Fruit fly (Drosophila melanogaster): ENCODE data around the gene CG34008.

The CG34008 gene

DNA sequence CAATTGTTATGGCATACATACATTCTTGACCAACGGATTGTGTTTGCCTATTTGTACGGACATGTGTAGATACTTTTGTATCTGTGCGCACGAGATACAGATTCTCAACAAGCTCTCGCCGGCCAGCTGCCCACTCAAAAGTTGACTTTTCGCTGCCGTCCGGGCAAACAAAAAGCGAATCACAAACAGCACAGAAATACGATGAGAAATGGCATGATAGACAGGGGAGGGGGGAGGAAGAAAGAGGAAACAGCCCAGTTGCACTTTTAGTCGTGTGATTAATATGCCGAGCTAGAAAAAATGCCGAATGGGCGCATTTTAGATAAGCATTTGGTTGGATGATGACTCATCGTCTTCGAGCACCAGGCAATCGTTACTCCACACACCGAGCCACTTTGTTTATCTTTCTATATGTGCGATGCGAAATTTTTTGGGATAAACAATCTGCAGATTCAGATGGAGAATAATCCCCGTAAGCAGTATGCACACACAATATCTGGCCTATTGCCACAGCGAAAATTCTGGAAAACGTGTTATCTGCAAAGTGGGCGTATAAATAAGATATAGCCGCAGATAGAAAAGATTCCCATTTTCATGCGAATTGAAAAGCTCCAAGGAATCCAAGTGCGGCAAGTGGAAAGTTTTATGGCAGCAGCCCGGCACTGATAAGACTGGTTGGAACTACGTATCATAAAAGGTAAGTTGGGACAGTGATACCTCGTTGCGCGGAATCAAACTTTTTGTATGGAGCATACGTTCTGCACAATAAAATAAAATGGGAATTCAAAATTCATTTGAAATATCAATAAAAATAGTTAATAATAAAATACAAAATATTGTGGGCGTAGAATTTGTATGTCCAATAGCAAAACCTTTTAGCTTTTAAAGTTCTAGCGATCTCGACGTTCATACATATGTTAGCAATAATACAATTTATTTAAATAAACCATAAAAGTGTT, 34.4 kb downstream of the CG34008 start:
- no peak for TF ChIP-seq CG31627 (GFP tag; optimal IDR thresholded peaks at IDR 0.05)
- TF ChIP-seq ss (GFP tag; optimal IDR thresholded peaks at IDR 0.05) = no peak
- TF ChIP-seq Hr4 (GFP tag; optimal IDR thresholded peaks at IDR 0.05) = peak; percentile 37
- peak; percentile 18 for TF ChIP-seq fkh (GFP tag; optimal IDR thresholded peaks at IDR 0.05)
- TF ChIP-seq svp (GFP tag) = peak; percentile 31
- peak; percentile 49 for TF ChIP-seq CG15336 (GFP tag; IDR thresholded peaks at IDR 0.05)
- TF ChIP-seq Eip78C (GFP tag) = peak; percentile 70
- peak; percentile 26 for TF ChIP-seq CG10669 (GFP tag; optimal IDR thresholded peaks at IDR 0.05)
- peak; percentile 59 for TF ChIP-seq vri (GFP tag; optimal IDR thresholded peaks at IDR 0.05)
- no peak for TF ChIP-seq fd59A (GFP tag; optimal IDR thresholded peaks at IDR 0.05)
- TF ChIP-seq OdsH (GFP tag; optimal IDR thresholded peaks at IDR 0.05) = peak; percentile 49
- peak; percentile 30 for TF ChIP-seq Met (GFP tag; optimal IDR thresholded peaks at IDR 0.05)
- TF ChIP-seq CG11762 (GFP tag; optimal IDR thresholded peaks at IDR 0.05; ENCODE audit: insufficient read depth) = no peak
- peak; percentile 1 for TF ChIP-seq Hr39 (GFP tag; optimal IDR thresholded peaks at IDR 0.05)
- TF ChIP-seq CG11294 (GFP tag; IDR thresholded peaks at IDR 0.05) = no peak
- peak; percentile 19; the same call in 1 of the 3 replicates for TF ChIP-seq CG6163 (GFP tag; IDR thresholded peaks at IDR 0.05)
- TF ChIP-seq achi (GFP tag; optimal IDR thresholded peaks at IDR 0.05) = peak; percentile 18

DNA sequence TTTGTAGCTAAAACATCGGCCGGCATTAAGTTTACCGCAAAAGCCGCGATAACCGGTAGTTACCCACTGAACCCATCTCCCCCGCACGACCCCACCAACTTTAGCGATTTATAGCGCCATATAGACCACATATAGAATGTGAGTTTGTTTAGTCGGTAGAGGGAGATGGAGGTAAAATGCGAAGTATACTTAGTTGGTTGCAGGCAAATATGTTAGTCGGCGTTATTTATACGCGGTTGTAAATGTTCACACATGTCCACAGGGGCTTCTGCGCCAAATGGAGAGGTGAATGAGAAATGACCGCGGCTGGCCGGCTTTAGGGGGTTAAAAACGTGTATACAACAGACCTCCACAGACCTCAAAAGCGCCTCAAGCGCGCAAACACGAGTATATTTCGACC, 35.6 kb downstream of the CG34008 start:
- TF ChIP-seq esn (GFP tag; optimal IDR thresholded peaks at IDR 0.05) = no peak
- TF ChIP-seq CG6163 (GFP tag; IDR thresholded peaks at IDR 0.05) = peak; percentile 31; the same call in 1 of the 3 replicates
- peak; percentile 45; the same call in 1 of the 3 replicates for TF ChIP-seq eg (GFP tag; IDR thresholded peaks at IDR 0.05)
- peak; percentile 62 for TF ChIP-seq svp (GFP tag)
- TF ChIP-seq fkh (GFP tag; optimal IDR thresholded peaks at IDR 0.05) = peak; percentile 54

DNA sequence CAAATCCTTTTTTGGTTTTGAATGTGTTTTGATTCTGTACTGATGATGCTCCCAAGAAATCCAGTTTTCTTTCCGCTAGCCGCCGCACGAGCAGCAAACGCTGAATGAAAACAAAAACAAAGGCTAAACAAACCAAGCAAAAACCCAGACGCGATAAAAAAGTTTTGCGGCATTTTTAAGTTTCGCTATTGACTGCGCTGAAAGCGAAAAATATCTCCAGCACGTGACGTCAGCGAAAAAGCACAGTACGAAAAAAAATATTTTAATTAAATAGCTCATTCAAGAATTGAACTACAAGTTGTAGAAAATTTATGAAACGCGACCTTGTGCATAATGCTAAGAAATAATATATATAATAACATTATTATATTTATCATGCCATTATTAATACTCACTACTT, 36.4 kb downstream of the CG34008 start:
- TF ChIP-seq Sox14 (GFP tag; optimal IDR thresholded peaks at IDR 0.05) (no peak), OdsH (GFP tag; optimal IDR thresholded peaks at IDR 0.05) (peak; percentile 17), CG1621 (tag; optimal IDR thresholded peaks at IDR 0.05) (no peak), Sox102F (GFP tag; optimal IDR thresholded peaks at IDR 0.05) (no peak), CG6276 (GFP tag; optimal IDR thresholded peaks at IDR 0.05) (no peak), CG16779 (tag; optimal IDR thresholded peaks at IDR 0.05) (no peak)

DNA sequence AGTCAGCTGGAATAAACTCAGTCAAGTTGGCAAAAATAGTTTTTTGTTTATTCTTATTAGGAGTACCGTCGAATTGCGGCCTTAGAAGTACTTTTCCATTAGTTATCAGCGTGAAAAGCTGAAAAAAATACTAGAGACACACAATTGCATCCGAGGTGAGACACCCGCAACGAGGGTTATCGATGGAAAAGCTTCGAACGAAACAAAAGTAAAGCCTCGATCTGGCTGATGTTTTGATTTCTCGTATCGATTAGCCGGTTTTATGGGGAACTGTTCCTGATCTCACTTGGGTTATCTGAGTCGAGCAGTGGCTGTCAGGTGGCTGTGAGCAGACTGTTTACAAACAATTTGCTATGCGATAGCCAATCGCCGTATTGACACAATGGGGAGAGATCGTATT, 37.6 kb downstream of the CG34008 start:
- TF ChIP-seq svp (GFP tag) (peak; percentile 99), CG3919 (GFP tag; optimal IDR thresholded peaks at IDR 0.05) (no peak), CG1621 (tag; optimal IDR thresholded peaks at IDR 0.05) (no peak), Ets96B (tag; optimal IDR thresholded peaks at IDR 0.05) (no peak), Blimp-1 (GFP tag; optimal IDR thresholded peaks at IDR 0.05) (no peak), fkh (GFP tag; optimal IDR thresholded peaks at IDR 0.05) (peak; percentile 15)

DNA sequence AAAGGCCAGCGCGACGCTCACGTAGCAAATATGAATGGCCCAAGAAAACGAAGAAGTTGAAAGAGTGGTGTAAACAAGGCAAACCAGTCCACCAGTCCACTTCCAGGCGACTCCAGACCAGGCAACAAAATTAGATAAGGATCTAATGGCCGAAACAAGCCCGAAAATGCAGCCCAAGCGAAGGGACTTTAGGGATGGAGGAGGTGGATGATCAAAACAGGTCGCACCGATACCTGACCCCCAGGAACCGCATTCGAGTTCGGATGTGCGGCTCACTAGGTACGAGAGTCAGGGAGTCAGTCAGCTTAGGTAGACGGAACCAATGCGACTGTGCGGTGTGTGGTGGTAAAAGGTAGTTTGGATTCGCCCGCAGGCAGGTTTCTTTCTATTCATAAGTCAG, 38.1 kb downstream of the CG34008 start:
- TF ChIP-seq eg (GFP tag; IDR thresholded peaks at IDR 0.05) = no peak
- peak; percentile 23 for TF ChIP-seq Eip78C (GFP tag)

DNA sequence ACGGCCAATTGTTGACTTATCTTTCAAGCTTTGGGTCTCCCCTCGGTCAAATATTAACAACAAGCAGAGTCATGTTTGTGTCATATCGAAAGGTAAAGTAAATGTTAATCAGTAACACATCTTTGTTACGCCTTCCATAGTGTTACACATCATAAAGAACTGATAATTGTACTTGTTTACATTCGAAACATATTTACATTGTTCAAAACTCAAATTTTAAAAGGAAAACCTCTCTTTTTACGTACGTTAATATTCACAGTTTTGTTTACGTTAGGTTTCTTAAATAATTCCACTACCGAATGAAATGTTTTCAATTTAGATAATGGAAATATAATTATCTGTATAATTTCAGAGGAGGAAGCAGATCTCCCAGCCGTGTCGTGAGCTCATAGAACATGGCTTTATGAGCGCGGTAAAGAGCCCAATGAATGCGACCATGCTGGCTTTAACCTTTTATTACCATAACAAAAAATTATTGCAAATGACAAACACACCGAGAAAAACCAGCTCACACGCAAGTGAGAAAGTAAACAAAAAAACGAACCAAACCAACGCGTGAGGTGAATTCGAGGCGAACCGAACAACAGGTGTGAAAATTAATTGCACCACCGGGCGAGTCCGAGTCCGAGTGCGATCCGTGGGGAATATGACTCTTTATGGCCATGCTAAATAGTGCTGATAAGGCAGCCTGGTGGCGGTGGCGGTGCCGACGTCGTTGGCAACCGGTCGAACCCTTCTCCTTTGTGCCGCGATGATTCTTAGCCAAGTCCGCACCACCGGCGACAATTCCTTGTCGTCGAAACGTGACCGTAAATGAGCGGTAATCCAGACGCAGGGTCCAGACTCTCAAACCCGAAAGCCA, 38.8 kb downstream of the CG34008 start:
- no peak for TF ChIP-seq CG8632 (GFP tag; optimal IDR thresholded peaks at IDR 0.05)
- TF ChIP-seq esn (GFP tag; optimal IDR thresholded peaks at IDR 0.05) = peak; percentile 12
- TF ChIP-seq pdm3 (GFP tag; optimal IDR thresholded peaks at IDR 0.05) = no peak
- no peak for TF ChIP-seq eg (GFP tag; IDR thresholded peaks at IDR 0.05)
- peak; percentile 41 for TF ChIP-seq svp (GFP tag)
- 0 out of 2 replicates have a peak, but pooled peaks have one; percentile 19 for TF ChIP-seq CG15336 (GFP tag; IDR thresholded peaks at IDR 0.05)
- TF ChIP-seq CG6163 (GFP tag; IDR thresholded peaks at IDR 0.05) = 0 out of 3 replicates have a peak, but pooled peaks have one; percentile 8
- no peak for TF ChIP-seq CG6792 (GFP tag; optimal IDR thresholded peaks at IDR 0.05)
- TF ChIP-seq CG4318 (GFP tag; optimal IDR thresholded peaks at IDR 0.05) = no peak
- no peak for TF ChIP-seq dsx (GFP tag; optimal IDR thresholded peaks at IDR 0.05; ENCODE audit: poor library complexity, severe bottlenecking)
- peak; percentile 32 for TF ChIP-seq CG1621 (tag; optimal IDR thresholded peaks at IDR 0.05)
- TF ChIP-seq fkh (GFP tag; optimal IDR thresholded peaks at IDR 0.05) = peak; percentile 76
- TF ChIP-seq Eip78C (GFP tag) = peak; percentile 70
